Fruit fly (Drosophila melanogaster) whole organism: ENCODE measurements around the gene CG5973.

ENCODE experiments used
- CG8478 ChIP-seq: fragments of >200 bp; optimal IDR thresholded peaks from 2 replicates; lab custom pipeline; 2018; ENCODE audit warnings: inconsistent platforms
- Dll ChIP-seq: fragments of >200 bp; optimal IDR thresholded peaks from 2 replicates; lab custom pipeline; 2017
- pan ChIP-seq: fragments of >200 bp; optimal IDR thresholded peaks from 2 replicates; lab custom pipeline; 2017
- psq ChIP-seq: fragments of >200 bp; optimal IDR thresholded peaks from 2 replicates; lab custom pipeline; 2017
- usp ChIP-seq: fragments of >200 bp; optimal IDR thresholded peaks from 2 replicates; lab custom pipeline; 2017; ENCODE audit warnings: missing biosample characterization, missing genetic modification characterization, mixed read lengths

DNA sequence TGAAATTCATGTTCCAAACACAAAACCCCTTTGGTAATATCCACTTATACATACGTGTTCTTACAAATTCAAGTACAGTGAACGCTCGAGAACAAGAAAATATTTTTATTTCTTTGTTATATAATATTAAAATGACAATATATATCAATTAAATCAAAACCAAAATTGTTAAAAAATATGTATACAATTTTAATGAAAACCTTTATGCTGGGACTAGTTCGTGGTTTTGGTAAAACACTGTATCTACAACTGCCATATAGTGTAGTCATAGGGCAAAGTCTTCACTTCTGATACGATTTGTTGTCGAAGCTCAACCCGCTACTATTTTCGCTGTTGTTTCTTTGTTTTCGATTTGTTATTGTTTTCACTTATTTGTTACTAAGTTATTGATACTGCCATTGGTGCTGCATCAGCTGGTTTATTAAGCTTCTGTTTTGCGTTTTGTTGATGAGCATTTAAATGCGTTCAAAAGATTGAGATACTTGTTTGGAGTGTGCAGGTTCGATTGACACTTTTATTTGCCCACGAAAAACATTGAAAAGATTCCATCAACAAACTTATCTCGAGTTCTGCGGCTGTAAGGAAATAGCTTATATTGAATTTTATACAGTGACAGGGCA lies 2.4 kb upstream of the CG5973 start:
- no peak for TF ChIP-seq CG8478 (lab: Kevin White, UChicago)
- no peak for TF ChIP-seq usp
- TF ChIP-seq psq (lab: Kevin White, UChicago): no peak
- TF ChIP-seq Dll (lab: Kevin White, UChicago): no peak
- no peak for TF ChIP-seq pan (lab: Kevin White, UChicago)
